Fruit fly (Drosophila melanogaster) whole organism, embryonic: Measurements from ENCODE around the gene alphaKap4.

Experiments
- Atf3 ChIP-seq: fragments of 200-800 bp; sonication (Bioruptor generic); optimal IDR thresholded peaks from 3 replicates; lab custom pipeline; 2016; ENCODE audit warnings: missing biosample characterization, missing genetic modification characterization
- Blimp-1 ChIP-seq: fragments of 200-800 bp; sonication (Bioruptor generic); optimal IDR thresholded peaks from 3 replicates; lab custom pipeline; 2018; ENCODE audit warnings: missing biosample characterization, missing genetic modification characterization, mild to moderate bottlenecking, moderate library complexity, missing genetic modification reagents
- CG10543 ChIP-seq: fragments of 200-800 bp; sonication (Bioruptor generic); optimal IDR thresholded peaks from 3 replicates; lab custom pipeline; 2017; ENCODE audit warnings: missing biosample characterization, mild to moderate bottlenecking, missing genetic modification characterization, moderate library complexity
- CG11085 ChIP-seq: fragments of 200-800 bp; sonication (Bioruptor generic); IDR thresholded peaks from 2 replicates; pipeline ENCODE4 v1.3.6; 2022; ENCODE audit warnings: missing biosample characterization, missing genetic modification characterization
- CG11247 ChIP-seq: fragments of 200-800 bp; sonication (Bioruptor generic); IDR thresholded peaks from 2 replicates; pipeline ENCODE4 v1.3.6; 2022; ENCODE audit warnings: missing biosample characterization, missing genetic modification characterization
- CG11398 ChIP-seq: fragments of 200-800 bp; sonication (Bioruptor generic); optimal IDR thresholded peaks from 2 replicates; lab custom pipeline; 2016; ENCODE audit warnings: missing biosample characterization, missing genetic modification characterization
- CG12391 ChIP-seq: fragments of 200-800 bp; sonication (Bioruptor generic); optimal IDR thresholded peaks from 3 replicates; lab custom pipeline; 2018; ENCODE audit warnings: missing biosample characterization, mild to moderate bottlenecking, missing genetic modification characterization, moderate library complexity
- CG13287 ChIP-seq: fragments of 200-800 bp; sonication (Bioruptor generic); IDR thresholded peaks from 2 replicates; pipeline ENCODE4 v1.3.6; 2022; ENCODE audit warnings: missing biosample characterization, missing genetic modification characterization; ENCODE audit not compliant: partially characterized antibody
- CG15011 ChIP-seq: fragments of 200-800 bp; sonication (Bioruptor generic); optimal IDR thresholded peaks from 3 replicates; lab custom pipeline; 2018; ENCODE audit warnings: missing biosample characterization, mild to moderate bottlenecking, missing genetic modification characterization
- CG1603 ChIP-seq: fragments of 200-800 bp; sonication (Bioruptor generic); optimal IDR thresholded peaks from 2 replicates; lab custom pipeline; 2019; ENCODE audit warnings: missing biosample characterization, mild to moderate bottlenecking, missing genetic modification characterization, moderate library complexity
- CG17912 ChIP-seq: fragments of 200-800 bp; sonication (Bioruptor generic); optimal IDR thresholded peaks from 2 replicates; lab custom pipeline; 2018; ENCODE audit warnings: missing biosample characterization, mild to moderate bottlenecking, missing genetic modification characterization
- CG18262 ChIP-seq: fragments of 200-800 bp; optimal IDR thresholded peaks from 3 replicates; lab custom pipeline; 2019; ENCODE audit warnings: missing biosample characterization, mild to moderate bottlenecking, missing genetic modification characterization, moderate library complexity
- CG31441 ChIP-seq: fragments of 200-800 bp; sonication (Bioruptor generic); IDR thresholded peaks from 2 replicates; pipeline ENCODE4 v1.3.6; 2022; ENCODE audit warnings: missing biosample characterization, missing genetic modification characterization
- CG34376 ChIP-seq: fragments of 200-800 bp; sonication (Bioruptor generic); optimal IDR thresholded peaks from 2 replicates; lab custom pipeline; 2018; ENCODE audit warnings: missing biosample characterization, mild to moderate bottlenecking, missing genetic modification characterization
- CG6175 ChIP-seq: fragments of 200-800 bp; sonication (Bioruptor generic); IDR thresholded peaks from 3 replicates; pipeline ENCODE4 v1.3.6; 2022; ENCODE audit warnings: missing biosample characterization, missing genetic modification characterization
- CG6765 ChIP-seq: fragments of 200-800 bp; sonication (Bioruptor generic); optimal IDR thresholded peaks from 3 replicates; lab custom pipeline; 2017; ENCODE audit warnings: missing biosample characterization, mild to moderate bottlenecking, missing genetic modification characterization
- CG7372 ChIP-seq: fragments of 200-800 bp; sonication (Bioruptor generic); IDR thresholded peaks from 2 replicates; pipeline ENCODE4 v1.3.6; 2022; ENCODE audit warnings: missing biosample characterization, missing genetic modification characterization
- CG7745 ChIP-seq: fragments of 200-800 bp; sonication (Bioruptor generic); optimal IDR thresholded peaks from 2 replicates; lab custom pipeline; 2018; ENCODE audit warnings: missing biosample characterization, mild to moderate bottlenecking, missing genetic modification characterization, moderate library complexity
- CG7987 ChIP-seq: fragments of 200-800 bp; sonication (Bioruptor generic); optimal IDR thresholded peaks from 2 replicates; lab custom pipeline; 2018; ENCODE audit warnings: missing biosample characterization, mild to moderate bottlenecking, missing genetic modification characterization, moderate library complexity
- CG8388 ChIP-seq: fragments of 200-800 bp; sonication (Bioruptor generic); optimal IDR thresholded peaks from 2 replicates; lab custom pipeline; 2019; ENCODE audit warnings: missing biosample characterization, mild to moderate bottlenecking, missing genetic modification characterization, moderate library complexity
- CG8765 ChIP-seq: fragments of 200-800 bp; sonication (Bioruptor generic); IDR thresholded peaks from 2 replicates; pipeline ENCODE4 v1.3.6; 2022; ENCODE audit warnings: missing biosample characterization, missing genetic modification characterization
- CTCF ChIP-seq: fragments of 200-800 bp; sonication (Bioruptor generic); optimal IDR thresholded peaks from 2 replicates; lab custom pipeline; 2017; ENCODE audit warnings: missing biosample characterization, mild to moderate bottlenecking, missing genetic modification characterization, moderate library complexity
- D19A ChIP-seq: fragments of 200-800 bp; optimal IDR thresholded peaks from 3 replicates; lab custom pipeline; 2019; ENCODE audit warnings: missing biosample characterization, mild to moderate bottlenecking, missing genetic modification characterization, moderate library complexity
- ERR ChIP-seq: fragments of 200-800 bp; sonication (Bioruptor generic); optimal IDR thresholded peaks from 2 replicates; lab custom pipeline; 2016; ENCODE audit warnings: missing biosample characterization, missing genetic modification characterization
- Ets65A ChIP-seq: fragments of 200-800 bp; sonication (Bioruptor generic); peaks from one replicate; lab custom pipeline; 2016; ENCODE audit warnings: missing biosample characterization, missing genetic modification characterization
- Myb ChIP-seq: fragments of 200-800 bp; sonication (Bioruptor generic); optimal IDR thresholded peaks from 2 replicates; lab custom pipeline; 2016; ENCODE audit warnings: missing biosample characterization, missing genetic modification characterization
- Oaz ChIP-seq: fragments of 200-800 bp; sonication (Bioruptor generic); IDR thresholded peaks from 2 replicates; pipeline ENCODE4 v1.3.6; 2022; ENCODE audit warnings: missing biosample characterization, missing genetic modification characterization
- PHDP ChIP-seq: fragments of 200-800 bp; sonication (Bioruptor generic); optimal IDR thresholded peaks from 3 replicates; lab custom pipeline; 2018; ENCODE audit warnings: missing biosample characterization, mild to moderate bottlenecking, missing genetic modification characterization, moderate library complexity
- Rfx ChIP-seq: fragments of 200-800 bp; sonication (Bioruptor generic); IDR thresholded peaks from 2 replicates; pipeline ENCODE4 v1.3.6; 2022; ENCODE audit warnings: missing biosample characterization, missing genetic modification characterization
- TFAM ChIP-seq: fragments of 200-800 bp; sonication (Bioruptor generic); optimal IDR thresholded peaks from 2 replicates; lab custom pipeline; 2017; ENCODE audit warnings: missing biosample characterization, missing genetic modification characterization, inconsistent platforms
- Taf1 ChIP-seq: fragments of 200-800 bp; sonication (Bioruptor generic); IDR thresholded peaks from 2 replicates; pipeline ENCODE4 v1.3.6; 2022; ENCODE audit warnings: missing biosample characterization, missing genetic modification characterization
- Tbp ChIP-seq: fragments of >200 bp; optimal IDR thresholded peaks from 2 replicates; lab custom pipeline; 2018; ENCODE audit warnings: missing biosample characterization, missing genetic modification characterization
- bigmax ChIP-seq: fragments of 200-800 bp; sonication (Bioruptor generic); optimal IDR thresholded peaks from 2 replicates; lab custom pipeline; 2018; ENCODE audit warnings: missing biosample characterization, mild to moderate bottlenecking, missing genetic modification characterization
- cato ChIP-seq: fragments of 200-800 bp; sonication (Bioruptor generic); optimal IDR thresholded peaks from 2 replicates; lab custom pipeline; 2016; ENCODE audit warnings: missing biosample characterization, missing genetic modification characterization, borderline replicate concordance
- chif ChIP-seq, 2 experiments: fragments of 200-800 bp; sonication (Bioruptor generic); optimal IDR thresholded peaks; 3 replicates each; lab custom pipeline; 2016; ENCODE audit warnings: missing biosample characterization in 2 of 2, missing genetic modification characterization in 2 of 2
- ci ChIP-seq: fragments of 200-800 bp; sonication (Bioruptor generic); IDR thresholded peaks from 3 replicates; pipeline ENCODE4 v1.3.6; 2022; ENCODE audit warnings: missing biosample characterization, missing genetic modification characterization
- danr ChIP-seq: fragments of 200-800 bp; sonication (Bioruptor generic); IDR thresholded peaks from 2 replicates; pipeline ENCODE4 v1.3.6; 2022; ENCODE audit warnings: missing biosample characterization, missing genetic modification characterization
- ems ChIP-seq: fragments of 200-800 bp; sonication (Bioruptor generic); optimal IDR thresholded peaks from 3 replicates; lab custom pipeline; 2016; ENCODE audit warnings: missing biosample characterization, missing genetic modification characterization
- fd3F ChIP-seq: fragments of 200-800 bp; sonication (Bioruptor generic); optimal IDR thresholded peaks from 2 replicates; lab custom pipeline; 2018; ENCODE audit warnings: missing biosample characterization, mild to moderate bottlenecking, missing genetic modification characterization, moderate library complexity
- p53 ChIP-seq: fragments of 200-800 bp; sonication (Bioruptor generic); optimal IDR thresholded peaks from 2 replicates; lab custom pipeline; 2016; ENCODE audit warnings: missing biosample characterization, missing genetic modification characterization
- pita ChIP-seq: fragments of 200-800 bp; sonication (Bioruptor generic); optimal IDR thresholded peaks from 2 replicates; lab custom pipeline; 2017; ENCODE audit warnings: missing biosample characterization, mild to moderate bottlenecking, missing genetic modification characterization
- pros ChIP-seq: fragments of 200-800 bp; sonication (Bioruptor generic); optimal IDR thresholded peaks from 3 replicates; lab custom pipeline; 2019; ENCODE audit warnings: missing biosample characterization, mild to moderate bottlenecking, missing genetic modification characterization, moderate library complexity
- psq ChIP-seq: fragments of 200-800 bp; sonication (Bioruptor generic); optimal IDR thresholded peaks from 2 replicates; lab custom pipeline; 2017; ENCODE audit warnings: missing biosample characterization, missing genetic modification characterization
- seq ChIP-seq: fragments of 200-800 bp; sonication (Bioruptor generic); IDR thresholded peaks from 2 replicates; pipeline ENCODE4 v1.3.6; 2022; ENCODE audit warnings: missing biosample characterization, missing genetic modification characterization
- so ChIP-seq: fragments of 200-800 bp; sonication (Bioruptor generic); IDR thresholded peaks from 3 replicates; pipeline ENCODE4 v1.3.6; 2022; ENCODE audit warnings: missing biosample characterization, missing genetic modification characterization
- sug ChIP-seq: fragments of 200-800 bp; optimal IDR thresholded peaks from 2 replicates; lab custom pipeline; 2019; ENCODE audit warnings: missing biosample characterization, mild to moderate bottlenecking, missing genetic modification characterization, moderate library complexity
- tap ChIP-seq: fragments of 200-800 bp; optimal IDR thresholded peaks from 3 replicates; lab custom pipeline; 2019; ENCODE audit warnings: missing biosample characterization, mild to moderate bottlenecking, missing genetic modification characterization, moderate library complexity
- wor ChIP-seq: fragments of 200-800 bp; sonication (Bioruptor generic); IDR thresholded peaks from 2 replicates; pipeline ENCODE4 v1.3.6; 2022; ENCODE audit warnings: missing biosample characterization, missing genetic modification characterization
- z ChIP-seq: fragments of 200-800 bp; sonication (Bioruptor generic); IDR thresholded peaks from 3 replicates; pipeline ENCODE4 v1.3.6; 2022; ENCODE audit warnings: missing biosample characterization, missing genetic modification characterization
- zen ChIP-seq: fragments of 200-800 bp; sonication (Bioruptor generic); optimal IDR thresholded peaks from 3 replicates; lab custom pipeline; 2018; ENCODE audit warnings: missing biosample characterization, mild to moderate bottlenecking, missing genetic modification characterization, moderate library complexity

The alphaKap4 gene

dm6 chr3L:5976121-5976906 lies 34.5 kb downstream of the alphaKap4 start (continued):
- TF ChIP-seq CG12391 (tag; lab: Kevin White, UChicago) (peak; percentile 96), Ets65A (GFP tag; lab: Kevin White, UChicago) (peak; percentile 98), D19A (peak; percentile 97), ci (peak; percentile 97), pros (GFP tag; lab: Kevin White, UChicago) (peak; percentile 84), CG7987 (peak; percentile 73), sug (tag; lab: Kevin White, UChicago) (peak; percentile 19), CG18262 (tag; lab: Kevin White, UChicago) (peak; percentile 99), CG1603 (tag; lab: Kevin White, UChicago) (peak; percentile 95), CG17912 (GFP tag; lab: Kevin White, UChicago) (no peak), tap (tag; lab: Kevin White, UChicago) (peak; percentile 90), PHDP (tag; lab: Kevin White, UChicago) (peak; percentile 93), Atf3 (GFP tag; lab: Kevin White, UChicago) (peak; percentile 89), CTCF (peak; percentile 26), CG11247 (GFP tag; lab: Robert Waterston, UW) (peak; percentile 86), zen (tag; lab: Kevin White, UChicago) (peak; percentile 93), Tbp (GFP tag; lab: Kevin White, UChicago) (no peak), Rfx (GFP tag; lab: Robert Waterston, UW) (peak; percentile 86), chif (GFP tag; optimal IDR thresholded peaks at IDR 0.05; lab: Kevin White, UChicago) (peak; percentile 90 to 97), CG7745 (tag; lab: Kevin White, UChicago) (no peak), Oaz (GFP tag; lab: Robert Waterston, UW) (peak; percentile 78), seq (peak; percentile 87), cato (GFP tag; lab: Kevin White, UChicago) (peak; percentile 91), CG10543 (GFP tag; lab: Kevin White, UChicago) (peak; percentile 9), so (GFP tag; lab: Robert Waterston, UW) (peak; percentile 88), Myb (GFP tag; lab: Kevin White, UChicago) (peak; percentile 76), CG11085 (peak; percentile 68), CG13287 (no peak; the same call in 1 of the 2 replicates), danr (GFP tag; lab: Robert Waterston, UW) (peak; percentile 91), z (GFP tag; lab: Robert Waterston, UW) (peak; percentile 97), p53 (GFP tag; lab: Kevin White, UChicago) (peak; percentile 78), CG15011 (GFP tag; lab: Kevin White, UChicago) (peak; percentile 79), CG31441 (GFP tag; lab: Robert Waterston, UW) (peak; percentile 95), Blimp-1 (GFP tag; lab: Kevin White, UChicago) (peak; percentile 98), CG11398 (GFP tag; lab: Kevin White, UChicago) (peak; percentile 80), CG7372 (peak; percentile 79), ems (GFP tag; lab: Kevin White, UChicago) (peak; percentile 94), Taf1 (GFP tag; lab: Robert Waterston, UW) (peak; percentile 47; the same call in 1 of the 2 replicates), CG6175 (GFP tag; lab: Robert Waterston, UW) (peak; percentile 58; the same call in 1 of the 3 replicates), bigmax (GFP tag; lab: Kevin White, UChicago) (no peak), CG8388 (GFP tag; lab: Kevin White, UChicago) (peak; percentile 97), CG6765 (GFP tag; lab: Kevin White, UChicago) (no peak), TFAM (peak; percentile 83), pita (GFP tag; lab: Kevin White, UChicago) (no peak), CG8765 (GFP tag; lab: Robert Waterston, UW) (peak; percentile 88), ERR (GFP tag; lab: Kevin White, UChicago) (peak; percentile 71), wor (GFP tag; lab: Robert Waterston, UW) (peak; percentile 96), psq (GFP tag; lab: Kevin White, UChicago) (peak; percentile 88), fd3F (GFP tag; lab: Kevin White, UChicago) (peak; percentile 76), CG34376 (GFP tag; lab: Kevin White, UChicago) (no peak)
